Fruit fly (Drosophila melanogaster) whole organism, wandering third instar larva: ENCODE measurements around the gene CG11760.

Experiments used
- Abd-B ChIP-seq: fragments of >200 bp; optimal IDR thresholded peaks from 2 replicates; lab custom pipeline; 2017; ENCODE audit warnings: missing biosample characterization, missing genetic modification characterization
- CG32264 ChIP-seq: fragments of 200-800 bp; sonication (Bioruptor generic); optimal IDR thresholded peaks from 2 replicates; lab custom pipeline; 2016; ENCODE audit warnings: missing biosample characterization, missing genetic modification characterization
- CG9705 ChIP-seq: fragments of 200-800 bp; sonication (Bioruptor generic); optimal IDR thresholded peaks from 2 replicates; lab custom pipeline; 2018; ENCODE audit warnings: missing biosample characterization, mild to moderate bottlenecking, missing genetic modification characterization
- CrebA ChIP-seq: fragments of 200-800 bp; sonication (Bioruptor generic); optimal IDR thresholded peaks from 2 replicates; lab custom pipeline; 2016; ENCODE audit warnings: missing biosample characterization, mild to moderate bottlenecking, missing genetic modification characterization, borderline replicate concordance
- Dfd ChIP-seq: fragments of >200 bp; optimal IDR thresholded peaks from 2 replicates; lab custom pipeline; 2017; ENCODE audit warnings: missing biosample characterization, missing genetic modification characterization
- Dif ChIP-seq: fragments of 200-275, 200-300 bp; sonication (Bioruptor generic); optimal IDR thresholded peaks from 2 replicates; lab custom pipeline; 2018; ENCODE audit warnings: missing biosample characterization, missing genetic modification characterization; ENCODE audit not compliant: partially characterized antibody
- GATAd ChIP-seq: sonication (Bioruptor generic); optimal IDR thresholded peaks from 2 replicates; lab custom pipeline; 2016; ENCODE audit warnings: missing biosample characterization, missing genetic modification characterization
- HLH106 ChIP-seq: fragments of 200-800 bp; optimal IDR thresholded peaks from 3 replicates; lab custom pipeline; 2019; ENCODE audit warnings: missing biosample characterization, mild to moderate bottlenecking, missing genetic modification characterization, moderate library complexity
- Hnf4 ChIP-seq: fragments of 200-800 bp; sonication (Bioruptor generic); optimal IDR thresholded peaks from 2 replicates; lab custom pipeline; 2016; ENCODE audit warnings: missing biosample characterization, mild to moderate bottlenecking, missing genetic modification characterization
- Hr78 ChIP-seq: fragments of >200 bp; optimal IDR thresholded peaks from 2 replicates; lab custom pipeline; 2017; ENCODE audit warnings: missing biosample characterization, missing genetic modification characterization
- Hr83 ChIP-seq: fragments of 200-300 bp; sonication (Bioruptor generic); optimal IDR thresholded peaks from 2 replicates; lab custom pipeline; 2016; ENCODE audit warnings: missing biosample characterization, mild to moderate bottlenecking, missing genetic modification characterization, moderate library complexity; ENCODE audit not compliant: poor library complexity, severe bottlenecking
- Jra ChIP-seq: sonication (Bioruptor generic); optimal IDR thresholded peaks from 2 replicates; lab custom pipeline; 2016; ENCODE audit warnings: missing biosample characterization, missing genetic modification characterization
- Mio ChIP-seq: sonication (Bioruptor generic); optimal IDR thresholded peaks from 2 replicates; lab custom pipeline; 2016; ENCODE audit warnings: missing biosample characterization, missing genetic modification characterization
- Myc ChIP-seq: fragments of >200 bp; optimal IDR thresholded peaks from 2 replicates; lab custom pipeline; 2017
- OdsH ChIP-seq: fragments of 200-800 bp; sonication (Bioruptor generic); optimal IDR thresholded peaks from 2 replicates; lab custom pipeline; 2016; ENCODE audit warnings: missing biosample characterization, mild to moderate bottlenecking, missing genetic modification characterization
- Rel ChIP-seq, 2 experiments: fragments of 200-800 bp; sonication (Bioruptor generic) in 1 of 2; optimal IDR thresholded peaks; 2 replicates in 1 of 2; 3 replicates in 1 of 2; lab custom pipeline; 2016 to 2019; ENCODE audit warnings: mild to moderate bottlenecking in 2 of 2, missing biosample characterization in 2 of 2, missing genetic modification characterization in 2 of 2, moderate library complexity in 1 of 2
- Sp1 ChIP-seq: fragments of 200-800 bp; sonication (Bioruptor generic); optimal IDR thresholded peaks from 3 replicates; lab custom pipeline; 2019; ENCODE audit warnings: missing biosample characterization, mild to moderate bottlenecking, missing genetic modification characterization, moderate library complexity
- Vsx2 ChIP-seq: fragments of 200-300, 225-300 bp; sonication (Bioruptor generic); optimal IDR thresholded peaks from 2 replicates; lab custom pipeline; 2018; ENCODE audit warnings: missing biosample characterization, missing genetic modification characterization; ENCODE audit not compliant: partially characterized antibody
- br ChIP-seq: fragments of 200-800 bp; sonication (Bioruptor generic); optimal IDR thresholded peaks from 2 replicates; lab custom pipeline; 2016; ENCODE audit warnings: missing biosample characterization, missing genetic modification characterization
- brk ChIP-seq: fragments of 200-800 bp; sonication (Bioruptor generic); optimal IDR thresholded peaks from 2 replicates; lab custom pipeline; 2016; ENCODE audit warnings: missing biosample characterization, mild to moderate bottlenecking, missing genetic modification characterization
- dl ChIP-seq, 2 experiments: fragments of 175-275, 200-275 bp in 1 of 2; fragments of 200-275 bp in 1 of 2; sonication (Bioruptor generic); optimal IDR thresholded peaks; lab custom pipeline; 2018; ENCODE audit warnings: mild to moderate bottlenecking in 2 of 2, missing biosample characterization in 2 of 2, missing genetic modification characterization in 2 of 2, moderate library complexity in 2 of 2; ENCODE audit not compliant: partially characterized antibody in 2 of 2, insufficient read depth in 1 of 2
- dmrt93B ChIP-seq: fragments of 200-800 bp; sonication (Bioruptor generic); optimal IDR thresholded peaks from 2 replicates; lab custom pipeline; 2018; ENCODE audit warnings: missing biosample characterization, mild to moderate bottlenecking, missing genetic modification characterization
- dsf ChIP-seq: sonication (Bioruptor generic); optimal IDR thresholded peaks from 2 replicates; lab custom pipeline; 2016; ENCODE audit warnings: missing biosample characterization, missing genetic modification characterization, borderline replicate concordance
- ey ChIP-seq: fragments of 200-800 bp; sonication (Bioruptor generic); optimal IDR thresholded peaks from 2 replicates; lab custom pipeline; 2016; ENCODE audit warnings: missing biosample characterization, missing genetic modification characterization
- foxo ChIP-seq, 2 experiments: fragments of 200-800 bp; sonication (Bioruptor generic); optimal IDR thresholded peaks; 2 replicates in 1 of 2; 3 replicates in 1 of 2; lab custom pipeline; 2016 to 2017; ENCODE audit warnings: missing biosample characterization in 2 of 2, missing genetic modification characterization in 2 of 2
- fru ChIP-seq: fragments of 200-800 bp; sonication (Bioruptor generic); optimal IDR thresholded peaks from 3 replicates; lab custom pipeline; 2016; ENCODE audit warnings: missing biosample characterization, mild to moderate bottlenecking, missing genetic modification characterization
- h ChIP-seq: fragments of 200-800 bp; sonication (Bioruptor generic); optimal IDR thresholded peaks from 3 replicates; lab custom pipeline; 2016; ENCODE audit warnings: missing biosample characterization, mild to moderate bottlenecking, missing genetic modification characterization
- jim ChIP-seq: fragments of 175-275, 200-325 bp; sonication (Bioruptor generic); optimal IDR thresholded peaks from 2 replicates; lab custom pipeline; 2016; ENCODE audit warnings: missing biosample characterization, mild to moderate bottlenecking, missing genetic modification characterization
- lola ChIP-seq: fragments of >200 bp; optimal IDR thresholded peaks from 2 replicates; lab custom pipeline; 2017; ENCODE audit warnings: missing biosample characterization, missing genetic modification characterization
- pan ChIP-seq: fragments of >200 bp; optimal IDR thresholded peaks from 2 replicates; lab custom pipeline; 2017
- psq ChIP-seq: fragments of 200-800 bp; sonication (Bioruptor generic); optimal IDR thresholded peaks from 3 replicates; lab custom pipeline; 2017; ENCODE audit warnings: missing biosample characterization, mild to moderate bottlenecking, missing genetic modification characterization, moderate library complexity
- rgr ChIP-seq: fragments of 200-800 bp; sonication (Bioruptor generic); optimal IDR thresholded peaks from 3 replicates; lab custom pipeline; 2016; ENCODE audit warnings: missing biosample characterization, mild to moderate bottlenecking, missing genetic modification characterization
- sage ChIP-seq: fragments of 200-800 bp; sonication (Bioruptor generic); optimal IDR thresholded peaks from 2 replicates; lab custom pipeline; 2016; ENCODE audit warnings: missing biosample characterization, mild to moderate bottlenecking, missing genetic modification characterization
- sv ChIP-seq: fragments of 200-800 bp; sonication (Bioruptor generic); optimal IDR thresholded peaks from 3 replicates; lab custom pipeline; 2016; ENCODE audit warnings: missing biosample characterization, missing genetic modification characterization
- tai ChIP-seq: sonication (Bioruptor generic); optimal IDR thresholded peaks from 2 replicates; lab custom pipeline; 2016; ENCODE audit warnings: missing biosample characterization, missing genetic modification characterization
- usp ChIP-seq: fragments of >200 bp; optimal IDR thresholded peaks from 2 replicates; lab custom pipeline; 2017; ENCODE audit warnings: missing biosample characterization, missing genetic modification characterization
- woc ChIP-seq: sonication (Bioruptor generic); optimal IDR thresholded peaks from 2 replicates; lab custom pipeline; 2016; ENCODE audit warnings: missing biosample characterization, mild to moderate bottlenecking, missing genetic modification characterization

The CG11760 gene

DNA sequence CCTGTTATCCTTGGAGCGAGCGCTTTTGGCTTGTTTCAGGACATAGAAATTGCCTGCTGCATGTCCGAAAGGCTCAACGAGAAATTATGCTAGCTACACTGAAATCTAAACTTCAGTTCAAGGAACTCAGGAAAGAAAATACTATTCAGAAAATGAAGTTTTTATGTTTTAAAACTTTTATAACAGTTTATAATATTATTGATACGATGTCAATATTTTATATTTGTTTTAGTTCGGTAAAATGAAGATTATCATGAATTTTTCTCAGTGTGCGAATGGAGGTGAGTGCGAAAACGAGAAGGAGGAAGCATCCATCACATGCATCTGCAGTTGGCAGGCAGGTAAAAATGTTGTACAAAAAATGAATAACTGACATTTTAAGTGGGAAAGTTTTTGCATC is 27.4 kb downstream of the CG11760 start:
- TF ChIP-seq HLH106 (tag; lab: Kevin White, UChicago) (peak; percentile 76), usp (GFP tag; lab: Kevin White, UChicago) (no peak), Abd-B (GFP tag; lab: Kevin White, UChicago) (no peak), Jra (GFP tag; lab: Kevin White, UChicago) (peak; percentile 22), CG32264 (GFP tag; lab: Kevin White, UChicago) (no peak), Vsx2 (no peak), Dfd (no peak), pan (lab: Kevin White, UChicago) (no peak), Hr78 (no peak), GATAd (GFP tag; lab: Kevin White, UChicago) (no peak), Mio (GFP tag; lab: Kevin White, UChicago) (no peak), sage (GFP tag; lab: Kevin White, UChicago) (peak; percentile 63), rgr (GFP tag; lab: Kevin White, UChicago) (peak; percentile 80), dl (GFP tag; optimal IDR thresholded peaks at IDR 0.05; lab: Kevin White, UChicago; ENCODE audit: insufficient read depth in 1 of 2, partially characterized antibody in 2 of 2) (no peak), jim (GFP tag; lab: Kevin White, UChicago) (no peak), lola (GFP tag; lab: Kevin White, UChicago) (no peak), CrebA (GFP tag; lab: Kevin White, UChicago) (no peak), sv (GFP tag; lab: Kevin White, UChicago) (no peak), Myc (lab: Kevin White, UChicago) (no peak), psq (peak; percentile 72), foxo (GFP tag; optimal IDR thresholded peaks at IDR 0.05; lab: Kevin White, UChicago) (peak in 1 of 2 experiments; percentile 82), brk (GFP tag; lab: Kevin White, UChicago) (peak; percentile 46), Sp1 (GFP tag; lab: Kevin White, UChicago) (peak; percentile 71), Hnf4 (peak; percentile 74), dsf (GFP tag; lab: Kevin White, UChicago) (no peak), Dif (GFP tag; lab: Kevin White, UChicago) (no peak), h (peak; percentile 72), Rel (GFP tag; optimal IDR thresholded peaks at IDR 0.05; lab: Kevin White, UChicago) (no peak), Rel (tag; optimal IDR thresholded peaks at IDR 0.05; lab: Kevin White, UChicago) (no peak), fru (GFP tag; lab: Kevin White, UChicago) (peak; percentile 78), CG9705 (GFP tag; lab: Kevin White, UChicago) (no peak), br (GFP tag; lab: Kevin White, UChicago) (peak; percentile 62), dmrt93B (GFP tag; lab: Kevin White, UChicago) (peak; percentile 41), ey (GFP tag; lab: Kevin White, UChicago) (peak; percentile 62), OdsH (GFP tag; lab: Kevin White, UChicago) (peak; percentile 83), woc (GFP tag; lab: Kevin White, UChicago) (peak; percentile 56)

DNA sequence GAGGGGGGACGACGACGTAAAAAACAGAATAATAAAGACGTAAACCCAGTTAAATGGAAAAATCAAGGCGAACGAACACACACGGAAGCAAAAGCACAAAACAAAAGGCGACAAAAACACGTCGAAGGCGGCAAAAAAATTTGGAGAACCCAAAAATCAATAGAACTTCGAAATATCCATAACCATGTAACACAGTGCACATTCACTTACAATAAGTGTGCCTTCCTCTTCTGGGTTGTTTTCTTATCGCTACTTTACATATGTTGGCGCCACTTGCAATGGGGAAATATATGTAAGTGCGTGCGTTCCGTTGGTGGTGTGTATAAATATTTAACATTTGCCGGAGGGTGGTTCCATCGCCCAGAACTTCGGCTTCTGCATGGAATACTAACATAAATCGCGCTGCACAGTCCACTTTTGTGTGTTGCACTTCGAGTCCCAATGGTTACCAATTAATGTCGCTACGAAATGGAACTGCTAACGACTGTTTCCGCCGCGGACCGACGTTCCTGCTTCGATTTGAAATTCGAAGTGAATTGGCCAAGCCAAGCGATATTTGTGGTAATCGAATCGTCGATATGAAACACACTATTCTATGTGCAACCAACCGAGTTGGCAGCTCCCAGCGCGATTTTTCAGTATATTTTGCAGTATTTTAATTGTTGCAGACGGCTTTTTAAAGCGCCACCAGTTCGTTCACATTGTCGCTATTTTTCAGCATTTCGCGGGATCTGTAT is 28.3 kb downstream of the CG11760 start, which contains the start of the genes CG9801 and Nasp:
Gene CG9801 (minus strand): TSS at position 542 of the 737 bp plus-strand sequence.
Gene Nasp (plus strand): TSS at position 665 of the 737 bp plus-strand sequence.
- peak in 1 of 2 experiments; percentile 10 for TF ChIP-seq foxo (GFP tag; optimal IDR thresholded peaks at IDR 0.05; lab: Kevin White, UChicago)
- TF ChIP-seq woc (GFP tag; lab: Kevin White, UChicago): no peak
- no peak for TF ChIP-seq Myc (lab: Kevin White, UChicago)
- peak; percentile 69 for TF ChIP-seq Hr83 (GFP tag; lab: Kevin White, UChicago)
- peak; percentile 48 for TF ChIP-seq HLH106 (tag; lab: Kevin White, UChicago)
- peak; percentile 26 for TF ChIP-seq Dif (GFP tag; lab: Kevin White, UChicago)
- TF ChIP-seq Sp1 (GFP tag; lab: Kevin White, UChicago): peak; percentile 18
- peak; percentile 4 for TF ChIP-seq OdsH (GFP tag; lab: Kevin White, UChicago)
- no peak for TF ChIP-seq Rel (GFP tag; optimal IDR thresholded peaks at IDR 0.05; lab: Kevin White, UChicago)
- peak; percentile 46 for TF ChIP-seq Rel (tag; optimal IDR thresholded peaks at IDR 0.05; lab: Kevin White, UChicago)
- peak; percentile 10 for TF ChIP-seq br (GFP tag; lab: Kevin White, UChicago)
- no peak for TF ChIP-seq pan (lab: Kevin White, UChicago)
- TF ChIP-seq tai: no peak
- no peak for TF ChIP-seq GATAd (GFP tag; lab: Kevin White, UChicago)
- TF ChIP-seq Hnf4: peak; percentile 3
- peak; percentile 13 for TF ChIP-seq h
- peak; percentile 26 for TF ChIP-seq Vsx2
